Worm (Caenorhabditis elegans): ENCODE results near the gene T10B5.8.

DNA sequence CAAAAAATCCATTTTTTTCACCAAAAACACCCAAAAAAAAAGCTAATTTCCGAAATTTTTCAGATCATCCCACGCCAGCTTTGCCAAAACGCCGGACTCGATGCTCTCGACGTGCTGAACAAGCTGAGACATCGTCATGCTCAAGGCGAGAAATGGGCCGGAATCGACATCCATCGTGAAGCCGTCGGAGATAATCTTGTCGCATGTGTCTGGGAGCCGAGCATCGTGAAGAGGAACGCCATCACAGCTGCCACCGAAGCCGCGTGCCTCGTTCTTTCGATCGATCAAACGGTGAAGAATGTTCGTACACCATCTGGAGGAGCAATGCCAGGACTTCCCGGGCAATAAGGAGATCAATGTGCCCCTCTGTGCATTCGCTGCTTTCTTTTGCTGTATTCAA, 33.0 kb downstream of the T10B5.8 start:
- no peak for TF ChIP-seq tbx-11 (GFP tag; IDR thresholded peaks at IDR 0.05)
- no peak for TF ChIP-seq ama-1 (optimal IDR thresholded peaks at IDR 0.05)
- no peak for TF ChIP-seq B0310.2 (tag; optimal IDR thresholded peaks at IDR 0.05)
- TF ChIP-seq ceh-36 (tag; optimal IDR thresholded peaks at IDR 0.05), result no peak
- TF ChIP-seq flt-1 (GFP tag; IDR thresholded peaks at IDR 0.05), result no peak
